Worm (Caenorhabditis elegans) whole organism, L3 larva: Measurements from ENCODE around the gene F41D9.2.

Experiments used
- ama-1 ChIP-seq: fragments of 150-350 bp; optimal IDR thresholded peaks from 2 replicates; lab custom pipeline; 2018
- fkh-10 ChIP-seq: sonication (generic microtip); optimal IDR thresholded peaks from 2 replicates; lab custom pipeline; 2017; ENCODE audit warnings: missing biosample characterization, missing genetic modification reagents, missing genetic modification characterization
- lin-15B ChIP-seq: fragments of 150-350 bp; optimal IDR thresholded peaks from 2 replicates; lab custom pipeline; 2014; ENCODE audit warnings: missing biosample characterization, missing genetic modification characterization
- nhr-11 ChIP-seq: fragments of 150-350 bp; optimal IDR thresholded peaks from 2 replicates; lab custom pipeline; 2014; ENCODE audit warnings: missing biosample characterization, missing genetic modification characterization
- nhr-12 ChIP-seq: fragments of 150-350 bp; optimal IDR thresholded peaks from 2 replicates; lab custom pipeline; 2014; ENCODE audit warnings: missing biosample characterization, missing genetic modification characterization
- nhr-67 ChIP-seq: fragments of 150-350 bp; optimal IDR thresholded peaks from 2 replicates; lab custom pipeline; 2014; ENCODE audit warnings: missing biosample characterization, missing genetic modification characterization
- tbx-2 ChIP-seq: sonication (generic microtip); optimal IDR thresholded peaks from 2 replicates; lab custom pipeline; 2016; ENCODE audit warnings: mild to moderate bottlenecking, missing genetic modification characterization, missing compliant biosample characterization
- ztf-11 ChIP-seq: fragments of 150-350 bp; optimal IDR thresholded peaks from 2 replicates; lab custom pipeline; 2014; ENCODE audit warnings: missing biosample characterization, missing genetic modification characterization

- TF ChIP-seq tbx-2 (tag; lab: Kevin White, UChicago) (no peak), nhr-67 (tag; lab: Kevin White, UChicago) (no peak), nhr-11 (no peak), lin-15B (tag; lab: Kevin White, UChicago) (no peak), ama-1 (lab: Kevin White, UChicago) (no peak), ztf-11 (tag; lab: Kevin White, UChicago) (no peak), fkh-10 (GFP tag; lab: Kevin White, UChicago) (no peak), nhr-12 (tag; lab: Kevin White, UChicago) (no peak)
These were observed 9.5 kb upstream of the F41D9.2 start for ce11 chrX:8394279-8394678.
